Fruit fly (Drosophila melanogaster) whole organism, embryonic: ENCODE measurements around the gene CG5510.

Experiments
- BtbVII ChIP-seq: fragments of 200-800 bp; sonication (Bioruptor generic); optimal IDR thresholded peaks from 3 replicates; lab custom pipeline; 2017; ENCODE audit warnings: missing biosample characterization, mild to moderate bottlenecking, missing genetic modification characterization
- CG11456 ChIP-seq: fragments of 200-800 bp; sonication (Bioruptor generic); IDR thresholded peaks from 3 replicates; pipeline ENCODE4 v1.3.6; 2022; ENCODE audit warnings: missing biosample characterization, missing genetic modification characterization
- CG11696 ChIP-seq: fragments of 200-800 bp; sonication (Bioruptor generic); IDR thresholded peaks from 2 replicates; pipeline ENCODE4 v1.3.6; 2022; ENCODE audit warnings: missing biosample characterization, missing genetic modification characterization
- CG17359 ChIP-seq: fragments of 200-800 bp; sonication (Bioruptor generic); optimal IDR thresholded peaks from 3 replicates; lab custom pipeline; 2018; ENCODE audit warnings: missing biosample characterization, mild to moderate bottlenecking, missing genetic modification characterization, moderate library complexity
- CG1792 ChIP-seq: fragments of 200-800 bp; sonication (Bioruptor generic); optimal IDR thresholded peaks from 2 replicates; lab custom pipeline; 2016; ENCODE audit warnings: missing biosample characterization, missing genetic modification characterization
- CG18619 ChIP-seq: fragments of 200-800 bp; sonication (Bioruptor generic); optimal IDR thresholded peaks from 3 replicates; lab custom pipeline; 2017; ENCODE audit warnings: missing biosample characterization, mild to moderate bottlenecking, missing genetic modification characterization
- CG43689 ChIP-seq: fragments of 200-800 bp; sonication (Bioruptor generic); IDR thresholded peaks from 2 replicates; pipeline ENCODE4 v1.3.6; 2022; ENCODE audit warnings: missing biosample characterization, missing genetic modification characterization
- CG4404 ChIP-seq: fragments of 200-800 bp; sonication (Bioruptor generic); IDR thresholded peaks from 2 replicates; pipeline ENCODE4 v1.3.6; 2022; ENCODE audit warnings: missing biosample characterization, missing genetic modification characterization
- CG6654 ChIP-seq: fragments of 200-800 bp; sonication (Bioruptor generic); optimal IDR thresholded peaks from 2 replicates; lab custom pipeline; 2017; ENCODE audit warnings: missing biosample characterization, mild to moderate bottlenecking, missing genetic modification characterization
- CG8478 ChIP-seq: fragments of >200 bp; optimal IDR thresholded peaks from 2 replicates; lab custom pipeline; 2018
- Dad ChIP-seq: fragments of 200-800 bp; sonication (Bioruptor generic); optimal IDR thresholded peaks from 3 replicates; lab custom pipeline; 2016; ENCODE audit warnings: missing biosample characterization, missing genetic modification characterization
- Dip2 ChIP-seq: fragments of 200-800 bp; sonication (Bioruptor generic); IDR thresholded peaks from 2 replicates; pipeline ENCODE4 v1.3.6; 2022; ENCODE audit warnings: missing biosample characterization, missing genetic modification characterization
- Fer1 ChIP-seq: fragments of 200-800 bp; sonication (Bioruptor generic); optimal IDR thresholded peaks from 2 replicates; lab custom pipeline; 2017; ENCODE audit warnings: missing biosample characterization, mild to moderate bottlenecking, missing genetic modification characterization
- Rx ChIP-seq: fragments of 200-800 bp; sonication (Bioruptor generic); IDR thresholded peaks from 2 replicates; pipeline ENCODE4 v1.3.6; 2022; ENCODE audit warnings: missing biosample characterization, missing genetic modification characterization
- Usf ChIP-seq: fragments of 200-800 bp; sonication (Bioruptor generic); optimal IDR thresholded peaks from 2 replicates; lab custom pipeline; 2017; ENCODE audit warnings: missing genotype, missing biosample characterization, missing genetic modification characterization
- abd-A ChIP-seq: fragments of 200-800 bp; sonication (Bioruptor generic); optimal IDR thresholded peaks from 3 replicates; lab custom pipeline; 2019; ENCODE audit warnings: missing biosample characterization, mild to moderate bottlenecking, missing genetic modification characterization, moderate library complexity
- disco-r ChIP-seq: fragments of 200-800 bp; sonication (Bioruptor generic); optimal IDR thresholded peaks from 2 replicates; lab custom pipeline; 2016; ENCODE audit warnings: missing biosample characterization, missing genetic modification characterization
- dmrt11E ChIP-seq: fragments of 200-800 bp; sonication (Bioruptor generic); optimal IDR thresholded peaks from 3 replicates; lab custom pipeline; 2018; ENCODE audit warnings: missing biosample characterization, mild to moderate bottlenecking, missing genetic modification characterization, moderate library complexity
- ems ChIP-seq: fragments of 200-800 bp; sonication (Bioruptor generic); optimal IDR thresholded peaks from 3 replicates; lab custom pipeline; 2016; ENCODE audit warnings: missing biosample characterization, missing genetic modification characterization
- eyg ChIP-seq: fragments of 200-800 bp; sonication (Bioruptor generic); optimal IDR thresholded peaks from 3 replicates; lab custom pipeline; 2016; ENCODE audit warnings: missing biosample characterization, missing genetic modification characterization
- grau ChIP-seq: fragments of 200-800 bp; optimal IDR thresholded peaks from 3 replicates; lab custom pipeline; 2019; ENCODE audit warnings: missing biosample characterization, mild to moderate bottlenecking, missing genetic modification characterization, moderate library complexity
- gsb-n ChIP-seq: fragments of 200-800 bp; sonication (Bioruptor generic); optimal IDR thresholded peaks from 3 replicates; lab custom pipeline; 2018; ENCODE audit warnings: missing biosample characterization, mild to moderate bottlenecking, missing genetic modification characterization
- jumu ChIP-seq: fragments of 200-800 bp; sonication (Bioruptor generic); optimal IDR thresholded peaks from 3 replicates; lab custom pipeline; 2016; ENCODE audit warnings: missing biosample characterization, missing genetic modification characterization
- slp2 ChIP-seq: fragments of 200-800 bp; sonication (Bioruptor generic); optimal IDR thresholded peaks from 2 replicates; lab custom pipeline; 2016; ENCODE audit warnings: missing biosample characterization, missing genetic modification characterization

The CG5510 gene

dm6 chr3R:24122369-24122768, 47.0 kb downstream of the CG5510 start:
- TF ChIP-seq jumu (GFP tag; lab: Kevin White, UChicago) (no peak), CG17359 (tag; lab: Kevin White, UChicago) (no peak), abd-A (no peak), Usf (GFP tag; lab: Kevin White, UChicago) (no peak), CG6654 (GFP tag; lab: Kevin White, UChicago) (no peak), CG43689 (GFP tag; lab: Robert Waterston, UW) (no peak), CG11696 (no peak), BtbVII (GFP tag; lab: Kevin White, UChicago) (no peak), eyg (GFP tag; lab: Kevin White, UChicago) (no peak), slp2 (GFP tag; lab: Kevin White, UChicago) (no peak), grau (no peak), disco-r (no peak), CG18619 (GFP tag; lab: Kevin White, UChicago) (no peak), Dad (GFP tag; lab: Kevin White, UChicago) (no peak), CG1792 (GFP tag; lab: Kevin White, UChicago) (no peak), CG8478 (lab: Kevin White, UChicago) (no peak), dmrt11E (no peak), ems (GFP tag; lab: Kevin White, UChicago) (no peak), gsb-n (no peak)

- TF ChIP-seq Fer1 (GFP tag; lab: Kevin White, UChicago) (no peak), CG4404 (GFP tag; lab: Robert Waterston, UW) (0 out of 2 replicates have a peak, but pooled peaks have one; percentile 11), Dip2 (GFP tag; lab: Robert Waterston, UW) (0 out of 2 replicates have a peak, but pooled peaks have one; percentile 5), Rx (no peak), CG11456 (GFP tag; lab: Robert Waterston, UW) (0 out of 3 replicates have a peak, but pooled peaks have one; percentile 15)
Observed at dm6 chr3R:24121669-24122068, 47.7 kb downstream of the CG5510 start.
